Worm (Caenorhabditis elegans) whole organism, young adult: Measurements from ENCODE around the gene mig-18.

Experiments used
- F49E8.2 ChIP-seq: sonication (generic microtip); optimal IDR thresholded peaks from 3 replicates; lab custom pipeline; 2017; ENCODE audit warnings: missing genetic modification characterization, mild to moderate bottlenecking, missing compliant biosample characterization, antibody characterized with exemption, moderate library complexity; ENCODE audit not compliant: insufficient read depth
- ama-1 ChIP-seq, 3 experiments: fragments of 150-350 bp in 1 of 3; sonication (generic microtip) in 2 of 3; optimal IDR thresholded peaks; 2 replicates each; lab custom pipeline; 2014 to 2018; ENCODE audit warnings: missing biosample characterization in 2 of 3, missing genetic modification characterization in 2 of 3, missing genetic modification reagents in 2 of 3
- atf-7 ChIP-seq: sonication (generic microtip); optimal IDR thresholded peaks from 2 replicates; lab custom pipeline; 2017; ENCODE audit warnings: mild to moderate bottlenecking, missing genetic modification characterization, missing compliant biosample characterization
- cebp-2 ChIP-seq: fragments of 200-800 bp; sonication (Bioruptor generic); IDR thresholded peaks from 2 replicates; pipeline ENCODE4 v1.3.6; 2022; ENCODE audit warnings: missing genetic modification characterization, missing compliant biosample characterization
- him-1 ChIP-seq: sonication (generic microtip); optimal IDR thresholded peaks from 2 replicates; lab custom pipeline; 2016; ENCODE audit warnings: missing genotype, missing genetic modification reagents, missing genetic modification characterization, missing compliant biosample characterization
- nfyb-1 ChIP-seq: fragments of 200-800 bp; sonication (Bioruptor generic); IDR thresholded peaks from 2 replicates; pipeline ENCODE4 v1.3.6; 2022; ENCODE audit warnings: missing genetic modification reagents, missing genetic modification characterization, missing compliant biosample characterization
- nhr-27 ChIP-seq: fragments of 200-800 bp; sonication (Bioruptor generic); optimal IDR thresholded peaks from 2 replicates; lab custom pipeline; 2018; ENCODE audit warnings: mild to moderate bottlenecking, missing genetic modification characterization, moderate library complexity, missing compliant biosample characterization
- pha-4 ChIP-seq: fragments of 150-350 bp; sonication (generic microtip); optimal IDR thresholded peaks from 2 replicates; lab custom pipeline; 2014; ENCODE audit warnings: missing biosample characterization, missing genetic modification reagents, missing genetic modification characterization
- sdz-38 ChIP-seq: sonication (generic microtip); optimal IDR thresholded peaks from 2 replicates; lab custom pipeline; 2016; ENCODE audit warnings: missing genotype, missing genetic modification characterization, missing compliant biosample characterization
- ztf-25 ChIP-seq: fragments of 200-800 bp; sonication (Bioruptor generic); IDR thresholded peaks from 2 replicates; pipeline ENCODE4 v1.3.6; 2022; ENCODE audit warnings: missing genetic modification reagents, missing genetic modification characterization, missing compliant biosample characterization

ce11 chrIII:13404418-13404817 is 1.4 kb downstream of the mig-18 start, which contains the start of gene ttr-52:
- TF ChIP-seq nfyb-1 (no peak), pha-4 (tag; lab: Kevin White, UChicago) (no peak), atf-7 (tag; lab: Kevin White, UChicago) (no peak), ztf-25 (GFP tag; lab: Robert Waterston, UW) (no peak), F49E8.2 (no peak), ama-1 (optimal IDR thresholded peaks at IDR 0.05; lab: Kevin White, UChicago) (no peak), ama-1 (GFP tag; optimal IDR thresholded peaks at IDR 0.05; lab: Kevin White, UChicago) (no peak), him-1 (no peak), cebp-2 (no peak), nhr-27 (tag; lab: Kevin White, UChicago) (no peak), sdz-38 (tag; lab: Kevin White, UChicago) (no peak)
